Worm (Caenorhabditis elegans) whole organism, young adult: Measurements from ENCODE around the gene D2023.6.

Source experiments
- C06A6.2 ChIP-seq: fragments of 200-800 bp; sonication (Bioruptor generic); conservative IDR thresholded peaks from 2 replicates; pipeline ENCODE4 v1.3.6; 2022; ENCODE audit warnings: missing genetic modification characterization, missing compliant biosample characterization
- F23B12.7 ChIP-seq: sonication (generic microtip); optimal IDR thresholded peaks from 2 replicates; lab custom pipeline; 2017; ENCODE audit warnings: missing genetic modification characterization, mild to moderate bottlenecking, missing compliant biosample characterization, antibody characterized with exemption, moderate library complexity; ENCODE audit not compliant: insufficient read depth
- K11D2.4 ChIP-seq: fragments of 200-800 bp; sonication (Bioruptor generic); IDR thresholded peaks from 2 replicates; pipeline ENCODE4 v1.3.6; 2022; ENCODE audit warnings: missing genetic modification reagents, missing genetic modification characterization, missing compliant biosample characterization
- K12H6.12 ChIP-seq: fragments of 200-800 bp; sonication (Bioruptor generic); optimal IDR thresholded peaks from 2 replicates; lab custom pipeline; 2018; ENCODE audit warnings: mild to moderate bottlenecking, missing genetic modification characterization, missing compliant biosample characterization
- Y67H2A.10 ChIP-seq: fragments of 200-800 bp; sonication (Bioruptor generic); conservative IDR thresholded peaks from 2 replicates; pipeline ENCODE4 v1.3.6; 2022; ENCODE audit warnings: missing genetic modification reagents, missing genetic modification characterization, missing compliant biosample characterization
- Y95B8A.8 ChIP-seq: fragments of 200-800 bp; sonication (Bioruptor generic); IDR thresholded peaks from 2 replicates; pipeline ENCODE4 v1.3.6; 2022; ENCODE audit warnings: missing genetic modification reagents, missing genetic modification characterization, missing compliant biosample characterization
- atf-7 ChIP-seq: sonication (generic microtip); optimal IDR thresholded peaks from 2 replicates; lab custom pipeline; 2017; ENCODE audit warnings: mild to moderate bottlenecking, missing genetic modification characterization, missing compliant biosample characterization
- attf-3 ChIP-seq: fragments of 200-800 bp; sonication (Bioruptor generic); conservative IDR thresholded peaks from 2 replicates; pipeline ENCODE4 v1.3.6; 2022; ENCODE audit warnings: missing genetic modification reagents, missing genetic modification characterization, missing compliant biosample characterization
- attf-5 ChIP-seq: fragments of 200-800 bp; sonication (Bioruptor generic); optimal IDR thresholded peaks from 2 replicates; lab custom pipeline; 2018; ENCODE audit warnings: mild to moderate bottlenecking, missing genetic modification characterization, missing compliant biosample characterization
- attf-6 ChIP-seq: fragments of 200-800 bp; sonication (Bioruptor generic); IDR thresholded peaks from 2 replicates; pipeline ENCODE4 v1.3.6; 2022; ENCODE audit warnings: missing genetic modification reagents, missing genetic modification characterization, missing compliant biosample characterization
- cebp-1 ChIP-seq, 2 experiments: fragments of 200-800 bp in 1 of 2; sonication (Bioruptor generic) in 1 of 2; sonication (generic microtip) in 1 of 2; IDR thresholded peaks in 1 of 2; optimal IDR thresholded peaks in 1 of 2; 2 replicates each; pipeline versions ENCODE4 v1.3.6 to Lab custom; 2017 to 2022; ENCODE audit warnings: missing compliant biosample characterization in 2 of 2, missing genetic modification characterization in 2 of 2, mild to moderate bottlenecking in 1 of 2, missing genetic modification reagents in 1 of 2, moderate library complexity in 1 of 2
- ceh-40 ChIP-seq: fragments of 200-800 bp; sonication (Bioruptor generic); IDR thresholded peaks from 2 replicates; pipeline ENCODE4 v1.3.6; 2022; ENCODE audit warnings: missing genetic modification characterization, missing compliant biosample characterization
- ceh-79 ChIP-seq: sonication (generic microtip); optimal IDR thresholded peaks from 2 replicates; lab custom pipeline; 2017; ENCODE audit warnings: mild to moderate bottlenecking, missing genetic modification characterization, missing compliant biosample characterization
- chd-7 ChIP-seq: sonication (generic microtip); optimal IDR thresholded peaks from 2 replicates; lab custom pipeline; 2016; ENCODE audit warnings: mild to moderate bottlenecking, missing genetic modification characterization, moderate library complexity, missing compliant biosample characterization
- die-1 ChIP-seq: sonication (generic microtip); optimal IDR thresholded peaks from 2 replicates; lab custom pipeline; 2016; ENCODE audit warnings: missing genotype, mild to moderate bottlenecking, missing genetic modification characterization, missing compliant biosample characterization
- ets-4 ChIP-seq: fragments of 200-800 bp; sonication (Bioruptor generic); optimal IDR thresholded peaks from 2 replicates; lab custom pipeline; 2018; ENCODE audit warnings: mild to moderate bottlenecking, missing genetic modification characterization, missing compliant biosample characterization
- him-1 ChIP-seq: sonication (generic microtip); optimal IDR thresholded peaks from 2 replicates; lab custom pipeline; 2016; ENCODE audit warnings: missing genotype, missing genetic modification reagents, missing genetic modification characterization, missing compliant biosample characterization
- hmg-1.2 ChIP-seq: fragments of 200-800 bp; sonication (Bioruptor generic); IDR thresholded peaks from 2 replicates; pipeline ENCODE4 v1.3.6; 2022; ENCODE audit warnings: missing genetic modification reagents, missing genetic modification characterization, missing compliant biosample characterization
- let-526 ChIP-seq: fragments of 200-800 bp; sonication (Bioruptor generic); IDR thresholded peaks from 2 replicates; pipeline ENCODE4 v1.3.6; 2022; ENCODE audit warnings: missing genetic modification reagents, missing genetic modification characterization, missing compliant biosample characterization
- lin-40 ChIP-seq: sonication (generic microtip); optimal IDR thresholded peaks from 2 replicates; lab custom pipeline; 2016; ENCODE audit warnings: missing genetic modification characterization, mild to moderate bottlenecking, missing compliant biosample characterization, missing genotype, missing genetic modification reagents
- lsl-1 ChIP-seq: fragments of 200-800 bp; sonication (Bioruptor generic); optimal IDR thresholded peaks from 2 replicates; lab custom pipeline; 2018; ENCODE audit warnings: mild to moderate bottlenecking, missing genetic modification characterization, moderate library complexity, missing compliant biosample characterization
- madf-10 ChIP-seq: sonication (generic microtip); optimal IDR thresholded peaks from 2 replicates; lab custom pipeline; 2016; ENCODE audit warnings: mild to moderate bottlenecking, missing genetic modification characterization, missing compliant biosample characterization
- madf-3 ChIP-seq: fragments of 200-800 bp; sonication (Bioruptor generic); IDR thresholded peaks from 2 replicates; pipeline ENCODE4 v1.3.6; 2022; ENCODE audit warnings: missing genetic modification reagents, missing genetic modification characterization, missing compliant biosample characterization
- madf-6 ChIP-seq: fragments of 200-800 bp; sonication (Bioruptor generic); IDR thresholded peaks from 2 replicates; pipeline ENCODE4 v1.3.6; 2022; ENCODE audit warnings: missing genetic modification reagents, missing genetic modification characterization, missing compliant biosample characterization
- madf-8 ChIP-seq: fragments of 200-800 bp; sonication (Bioruptor generic); conservative IDR thresholded peaks from 2 replicates; pipeline ENCODE4 v1.3.6; 2022; ENCODE audit warnings: missing genetic modification reagents, missing genetic modification characterization, missing compliant biosample characterization
- mcd-1 ChIP-seq: fragments of 200-800 bp; sonication (Bioruptor generic); IDR thresholded peaks from 2 replicates; pipeline ENCODE4 v1.3.6; 2022; ENCODE audit warnings: missing genetic modification reagents, missing genetic modification characterization, missing compliant biosample characterization
- mel-28 ChIP-seq: sonication (generic microtip); optimal IDR thresholded peaks from 2 replicates; lab custom pipeline; 2016; ENCODE audit warnings: borderline replicate concordance, mild to moderate bottlenecking, missing genetic modification characterization, missing compliant biosample characterization
- nfya-1 ChIP-seq: sonication (generic microtip); optimal IDR thresholded peaks from 2 replicates; lab custom pipeline; 2017; ENCODE audit warnings: antibody characterized with exemption, missing compliant biosample characterization, missing genetic modification characterization, borderline replicate concordance; ENCODE audit not compliant: insufficient read depth
- nhr-120 ChIP-seq: fragments of 200-800 bp; sonication (Bioruptor generic); IDR thresholded peaks from 2 replicates; pipeline ENCODE4 v1.3.6; 2022; ENCODE audit warnings: missing genetic modification characterization, missing compliant biosample characterization
- nhr-179 ChIP-seq: sonication (generic microtip); optimal IDR thresholded peaks from 2 replicates; lab custom pipeline; 2016; ENCODE audit warnings: mild to moderate bottlenecking, missing genetic modification characterization, missing compliant biosample characterization
- nhr-80 ChIP-seq: sonication (generic microtip); optimal IDR thresholded peaks from 2 replicates; lab custom pipeline; 2016; ENCODE audit warnings: missing genetic modification characterization, missing compliant biosample characterization
- somi-1 ChIP-seq: fragments of 200-800 bp; sonication (Bioruptor generic); optimal IDR thresholded peaks from 2 replicates; lab custom pipeline; 2018; ENCODE audit warnings: mild to moderate bottlenecking, missing genetic modification characterization, missing compliant biosample characterization
- ztf-25 ChIP-seq: fragments of 200-800 bp; sonication (Bioruptor generic); IDR thresholded peaks from 2 replicates; pipeline ENCODE4 v1.3.6; 2022; ENCODE audit warnings: missing genetic modification reagents, missing genetic modification characterization, missing compliant biosample characterization
- ztf-26 ChIP-seq: sonication (generic microtip); optimal IDR thresholded peaks from 2 replicates; lab custom pipeline; 2017; ENCODE audit warnings: missing genetic modification characterization, missing compliant biosample characterization
- ztf-28 ChIP-seq: fragments of 200-800 bp; sonication (Bioruptor generic); IDR thresholded peaks from 2 replicates; pipeline ENCODE4 v1.3.6; 2022; ENCODE audit warnings: missing genetic modification reagents, missing genetic modification characterization, missing compliant biosample characterization
- ztf-3 ChIP-seq: fragments of 200-800 bp; sonication (Bioruptor generic); optimal IDR thresholded peaks from 2 replicates; lab custom pipeline; 2018; ENCODE audit warnings: mild to moderate bottlenecking, missing genetic modification characterization, missing compliant biosample characterization

Gene D2023.6

ce11 chrV:11859082-11859858 is 32.1 kb downstream of the D2023.6 start:
- TF ChIP-seq ets-4 (GFP tag; lab: Kevin White, UChicago), result peak; percentile 5
- TF ChIP-seq ztf-25, result no peak
- peak; percentile 93 for TF ChIP-seq nhr-80
- TF ChIP-seq ceh-79 (tag; lab: Kevin White, UChicago), result no peak
- TF ChIP-seq mcd-1 (GFP tag; lab: Robert Waterston, UW), result no peak
- no peak for TF ChIP-seq attf-5 (GFP tag; lab: Kevin White, UChicago)
- no peak for TF ChIP-seq nhr-179
- TF ChIP-seq attf-3, result no peak
- TF ChIP-seq nfya-1 (tag; lab: Kevin White, UChicago), result no peak
- peak; percentile 47 for TF ChIP-seq lin-40 (tag; lab: Kevin White, UChicago)
- TF ChIP-seq hmg-1.2 (GFP tag; lab: Robert Waterston, UW), result no peak
- TF ChIP-seq somi-1 (GFP tag; lab: Kevin White, UChicago), result peak; percentile 52
- no peak for TF ChIP-seq ceh-40 (GFP tag; lab: Robert Waterston, UW)
- TF ChIP-seq Y95B8A.8 (GFP tag; lab: Robert Waterston, UW), result no peak
- TF ChIP-seq madf-10, result no peak
- peak; percentile 56; the same call in 1 of the 2 replicates for TF ChIP-seq K11D2.4 (GFP tag; lab: Robert Waterston, UW)
- TF ChIP-seq C06A6.2 (GFP tag; lab: Robert Waterston, UW), result no peak
- TF ChIP-seq cebp-1 (GFP tag; IDR thresholded peaks at IDR 0.05; lab: Robert Waterston, UW), result no peak
- peak; percentile 45 for TF ChIP-seq cebp-1 (tag; optimal IDR thresholded peaks at IDR 0.05; lab: Kevin White, UChicago)
- TF ChIP-seq chd-7 (tag; lab: Kevin White, UChicago), result peak; percentile 7
- no peak for TF ChIP-seq attf-6
- TF ChIP-seq K12H6.12 (tag; lab: Kevin White, UChicago), result no peak
- no peak for TF ChIP-seq madf-6 (GFP tag; lab: Robert Waterston, UW)
- no peak for TF ChIP-seq Y67H2A.10
- TF ChIP-seq F23B12.7, result no peak
- no peak for TF ChIP-seq lsl-1
- TF ChIP-seq ztf-26, result peak; percentile 65
- TF ChIP-seq nhr-120, result no peak
- peak; percentile 33 for TF ChIP-seq die-1 (tag; lab: Kevin White, UChicago)
- no peak for TF ChIP-seq ztf-3 (GFP tag; lab: Kevin White, UChicago)
- no peak for TF ChIP-seq him-1
- no peak for TF ChIP-seq ztf-28 (GFP tag; lab: Robert Waterston, UW)
- no peak for TF ChIP-seq madf-8 (GFP tag; lab: Robert Waterston, UW)

ce11 chrV:11860375-11860774 is 33.2 kb downstream of the D2023.6 start, which contains the start of gene R13H4.5:
Gene R13H4.5 (plus strand): TSS chrV:11860675.
- TF ChIP-seq madf-3 (no peak), atf-7 (tag; lab: Kevin White, UChicago) (no peak), let-526 (GFP tag; lab: Robert Waterston, UW) (no peak), ztf-3 (GFP tag; lab: Kevin White, UChicago) (no peak), mel-28 (tag; lab: Kevin White, UChicago) (no peak)
- TF ChIP-seq, all 124 proteins: peak for 0
